Worm (Caenorhabditis elegans) whole organism, young adult: ENCODE measurements around the gene M163.8.

Source experiments
- B0261.1 ChIP-seq: sonication (generic microtip); optimal IDR thresholded peaks from 2 replicates; lab custom pipeline; 2016; ENCODE audit warnings: mild to moderate bottlenecking, missing genetic modification characterization, moderate library complexity, missing compliant biosample characterization
- F33H1.4 ChIP-seq: fragments of 200-800 bp; sonication (Bioruptor generic); IDR thresholded peaks from 2 replicates; pipeline ENCODE4 v1.3.6; 2022; ENCODE audit warnings: missing genetic modification reagents, missing genetic modification characterization, missing compliant biosample characterization
- F37B4.10 ChIP-seq: fragments of 200-800 bp; sonication (Bioruptor generic); IDR thresholded peaks from 2 replicates; pipeline ENCODE4 v1.3.6; 2022; ENCODE audit warnings: missing genetic modification characterization, missing compliant biosample characterization
- F55B11.4 ChIP-seq: sonication (generic microtip); optimal IDR thresholded peaks from 2 replicates; lab custom pipeline; 2016; ENCODE audit warnings: missing compliant biosample characterization, missing genetic modification characterization, borderline replicate concordance; ENCODE audit not compliant: insufficient read depth
- F57A8.1 ChIP-seq: fragments of 200-800 bp; sonication (Bioruptor generic); optimal IDR thresholded peaks from 2 replicates; lab custom pipeline; 2018; ENCODE audit warnings: mild to moderate bottlenecking, missing genetic modification characterization, moderate library complexity, missing compliant biosample characterization
- F57C9.4 ChIP-seq: sonication (generic microtip); optimal IDR thresholded peaks from 2 replicates; lab custom pipeline; 2017; ENCODE audit warnings: mild to moderate bottlenecking, missing genetic modification characterization, missing compliant biosample characterization
- K11D2.4 ChIP-seq: fragments of 200-800 bp; sonication (Bioruptor generic); IDR thresholded peaks from 2 replicates; pipeline ENCODE4 v1.3.6; 2022; ENCODE audit warnings: missing genetic modification reagents, missing genetic modification characterization, missing compliant biosample characterization
- K12H6.12 ChIP-seq: fragments of 200-800 bp; sonication (Bioruptor generic); optimal IDR thresholded peaks from 2 replicates; lab custom pipeline; 2018; ENCODE audit warnings: mild to moderate bottlenecking, missing genetic modification characterization, missing compliant biosample characterization
- T07F8.4 ChIP-seq: sonication (generic microtip); optimal IDR thresholded peaks from 2 replicates; lab custom pipeline; 2016; ENCODE audit warnings: mild to moderate bottlenecking, missing genetic modification characterization, moderate library complexity, missing compliant biosample characterization
- Y53G8AR.9 ChIP-seq: fragments of 200-800 bp; sonication (Bioruptor generic); conservative IDR thresholded peaks from 2 replicates; pipeline ENCODE4 v1.3.6; 2022; ENCODE audit warnings: missing genetic modification reagents, missing genetic modification characterization, missing compliant biosample characterization
- Y95B8A.8 ChIP-seq: fragments of 200-800 bp; sonication (Bioruptor generic); IDR thresholded peaks from 2 replicates; pipeline ENCODE4 v1.3.6; 2022; ENCODE audit warnings: missing genetic modification reagents, missing genetic modification characterization, missing compliant biosample characterization
- akir-1 ChIP-seq: fragments of 200-800 bp; sonication (Bioruptor generic); optimal IDR thresholded peaks from 2 replicates; lab custom pipeline; 2018; ENCODE audit warnings: mild to moderate bottlenecking, missing genetic modification characterization, moderate library complexity, missing compliant biosample characterization
- atf-7 ChIP-seq: sonication (generic microtip); optimal IDR thresholded peaks from 2 replicates; lab custom pipeline; 2017; ENCODE audit warnings: mild to moderate bottlenecking, missing genetic modification characterization, missing compliant biosample characterization
- athp-1 ChIP-seq: sonication (generic microtip); optimal IDR thresholded peaks from 2 replicates; lab custom pipeline; 2017; ENCODE audit warnings: mild to moderate bottlenecking, missing genetic modification characterization, missing compliant biosample characterization
- attf-5 ChIP-seq: fragments of 200-800 bp; sonication (Bioruptor generic); optimal IDR thresholded peaks from 2 replicates; lab custom pipeline; 2018; ENCODE audit warnings: mild to moderate bottlenecking, missing genetic modification characterization, missing compliant biosample characterization
- bed-1 ChIP-seq: fragments of 200-800 bp; sonication (Bioruptor generic); IDR thresholded peaks from 2 replicates; pipeline ENCODE4 v1.3.6; 2022; ENCODE audit warnings: missing genetic modification reagents, missing genetic modification characterization, missing compliant biosample characterization
- ccch-3 ChIP-seq: fragments of 200-800 bp; sonication (Bioruptor generic); optimal IDR thresholded peaks from 2 replicates; lab custom pipeline; 2018; ENCODE audit warnings: mild to moderate bottlenecking, missing genetic modification characterization, missing compliant biosample characterization
- cebp-1 ChIP-seq, 2 experiments: fragments of 200-800 bp in 1 of 2; sonication (Bioruptor generic) in 1 of 2; sonication (generic microtip) in 1 of 2; IDR thresholded peaks in 1 of 2; optimal IDR thresholded peaks in 1 of 2; 2 replicates each; pipeline versions ENCODE4 v1.3.6 to Lab custom; 2017 to 2022; ENCODE audit warnings: missing compliant biosample characterization in 2 of 2, missing genetic modification characterization in 2 of 2, mild to moderate bottlenecking in 1 of 2, missing genetic modification reagents in 1 of 2, moderate library complexity in 1 of 2
- ceh-100 ChIP-seq: fragments of 200-800 bp; sonication (Bioruptor generic); IDR thresholded peaks from 2 replicates; pipeline ENCODE4 v1.3.6; 2022; ENCODE audit warnings: missing genetic modification reagents, missing genetic modification characterization, missing compliant biosample characterization
- ceh-40 ChIP-seq: fragments of 200-800 bp; sonication (Bioruptor generic); IDR thresholded peaks from 2 replicates; pipeline ENCODE4 v1.3.6; 2022; ENCODE audit warnings: missing genetic modification characterization, missing compliant biosample characterization
- ceh-79 ChIP-seq: sonication (generic microtip); optimal IDR thresholded peaks from 2 replicates; lab custom pipeline; 2017; ENCODE audit warnings: mild to moderate bottlenecking, missing genetic modification characterization, missing compliant biosample characterization
- dpff-1 ChIP-seq: sonication (generic microtip); optimal IDR thresholded peaks from 2 replicates; lab custom pipeline; 2017; ENCODE audit warnings: mild to moderate bottlenecking, missing genetic modification characterization, missing compliant biosample characterization
- efl-1 ChIP-seq: fragments of 150-350 bp; optimal IDR thresholded peaks from 2 replicates; lab custom pipeline; 2014; ENCODE audit warnings: missing biosample characterization, missing genetic modification reagents, missing genetic modification characterization
- egl-44 ChIP-seq: fragments of 200-800 bp; sonication (Bioruptor generic); IDR thresholded peaks from 2 replicates; pipeline ENCODE4 v1.3.6; 2022; ENCODE audit warnings: missing genetic modification reagents, missing genetic modification characterization, missing compliant biosample characterization
- egrh-3 ChIP-seq: fragments of 200-800 bp; sonication (Bioruptor generic); IDR thresholded peaks from 2 replicates; pipeline ENCODE4 v1.3.6; 2022; ENCODE audit warnings: missing genetic modification reagents, missing genetic modification characterization, missing compliant biosample characterization
- ets-4 ChIP-seq: fragments of 200-800 bp; sonication (Bioruptor generic); optimal IDR thresholded peaks from 2 replicates; lab custom pipeline; 2018; ENCODE audit warnings: mild to moderate bottlenecking, missing genetic modification characterization, missing compliant biosample characterization
- fkh-3 ChIP-seq: sonication (generic microtip); optimal IDR thresholded peaks from 2 replicates; lab custom pipeline; 2016; ENCODE audit warnings: mild to moderate bottlenecking, missing genetic modification characterization, missing compliant biosample characterization
- hlh-12 ChIP-seq: sonication (generic microtip); optimal IDR thresholded peaks from 2 replicates; lab custom pipeline; 2016; ENCODE audit warnings: missing genetic modification characterization, missing compliant biosample characterization
- hlh-26 ChIP-seq: fragments of 200-800 bp; sonication (Bioruptor generic); conservative IDR thresholded peaks from 2 replicates; pipeline ENCODE4 v1.3.6; 2022; ENCODE audit warnings: missing genetic modification reagents, missing genetic modification characterization, missing compliant biosample characterization
- hmg-1.2 ChIP-seq: fragments of 200-800 bp; sonication (Bioruptor generic); IDR thresholded peaks from 2 replicates; pipeline ENCODE4 v1.3.6; 2022; ENCODE audit warnings: missing genetic modification reagents, missing genetic modification characterization, missing compliant biosample characterization
- hmg-20 ChIP-seq: fragments of 200-800 bp; sonication (Bioruptor generic); IDR thresholded peaks from 2 replicates; pipeline ENCODE4 v1.3.6; 2022; ENCODE audit warnings: missing genetic modification reagents, missing genetic modification characterization, missing compliant biosample characterization
- hrde-1 ChIP-seq: sonication (generic microtip); optimal IDR thresholded peaks from 2 replicates; lab custom pipeline; 2016; ENCODE audit warnings: missing genetic modification characterization, mild to moderate bottlenecking, missing compliant biosample characterization, moderate library complexity, missing genotype, missing genetic modification reagents, borderline replicate concordance
- lin-35 ChIP-seq, 3 experiments: fragments of 150-350 bp in 2 of 3; sonication (generic microtip) in 1 of 3; optimal IDR thresholded peaks; 2 replicates each; lab custom pipeline; 2014 to 2018; ENCODE audit warnings: missing biosample characterization in 3 of 3, missing genetic modification characterization in 3 of 3, missing genetic modification reagents in 3 of 3
- lsl-1 ChIP-seq: fragments of 200-800 bp; sonication (Bioruptor generic); optimal IDR thresholded peaks from 2 replicates; lab custom pipeline; 2018; ENCODE audit warnings: mild to moderate bottlenecking, missing genetic modification characterization, moderate library complexity, missing compliant biosample characterization
- madf-10 ChIP-seq: sonication (generic microtip); optimal IDR thresholded peaks from 2 replicates; lab custom pipeline; 2016; ENCODE audit warnings: mild to moderate bottlenecking, missing genetic modification characterization, missing compliant biosample characterization
- madf-6 ChIP-seq: fragments of 200-800 bp; sonication (Bioruptor generic); IDR thresholded peaks from 2 replicates; pipeline ENCODE4 v1.3.6; 2022; ENCODE audit warnings: missing genetic modification reagents, missing genetic modification characterization, missing compliant biosample characterization
- mcd-1 ChIP-seq: fragments of 200-800 bp; sonication (Bioruptor generic); IDR thresholded peaks from 2 replicates; pipeline ENCODE4 v1.3.6; 2022; ENCODE audit warnings: missing genetic modification reagents, missing genetic modification characterization, missing compliant biosample characterization
- mxl-1 ChIP-seq: sonication (generic microtip); optimal IDR thresholded peaks from 2 replicates; lab custom pipeline; 2016; ENCODE audit warnings: missing genetic modification characterization, missing compliant biosample characterization
- nhr-80 ChIP-seq: sonication (generic microtip); optimal IDR thresholded peaks from 2 replicates; lab custom pipeline; 2016; ENCODE audit warnings: missing genetic modification characterization, missing compliant biosample characterization
- nhr-90 ChIP-seq: sonication (generic microtip); optimal IDR thresholded peaks from 2 replicates; lab custom pipeline; 2016; ENCODE audit warnings: missing genotype, mild to moderate bottlenecking, missing genetic modification characterization, missing compliant biosample characterization
- pbrm-1 ChIP-seq: fragments of 200-800 bp; sonication (Bioruptor generic); IDR thresholded peaks from 2 replicates; pipeline ENCODE4 v1.3.6; 2022; ENCODE audit warnings: missing genetic modification reagents, missing genetic modification characterization, missing compliant biosample characterization
- pha-4 ChIP-seq: fragments of 150-350 bp; sonication (generic microtip); optimal IDR thresholded peaks from 2 replicates; lab custom pipeline; 2014; ENCODE audit warnings: missing biosample characterization, missing genetic modification reagents, missing genetic modification characterization
- sdz-38 ChIP-seq: sonication (generic microtip); optimal IDR thresholded peaks from 2 replicates; lab custom pipeline; 2016; ENCODE audit warnings: missing genotype, missing genetic modification characterization, missing compliant biosample characterization
- sea-2 ChIP-seq: fragments of 200-800 bp; sonication (Bioruptor generic); IDR thresholded peaks from 2 replicates; pipeline ENCODE4 v1.3.6; 2022; ENCODE audit warnings: missing genetic modification characterization, missing compliant biosample characterization
- snpc-1.3 ChIP-seq: sonication (generic microtip); optimal IDR thresholded peaks from 2 replicates; lab custom pipeline; 2017; ENCODE audit warnings: missing genetic modification characterization, mild to moderate bottlenecking, missing compliant biosample characterization, antibody characterized with exemption, moderate library complexity, missing genotype, missing genetic modification reagents; ENCODE audit not compliant: insufficient read depth
- snpc-4 ChIP-seq, 5 experiments: fragments of 150-350 bp in 1 of 5; sonication (generic microtip) in 4 of 5; optimal IDR thresholded peaks; 2 replicates each; lab custom pipeline; 2014 to 2018; ENCODE audit warnings: missing genetic modification characterization in 5 of 5, missing biosample characterization in 3 of 5, antibody characterized with exemption in 2 of 5, mild to moderate bottlenecking in 2 of 5, missing compliant biosample characterization in 2 of 5, missing genotype in 2 of 5, moderate library complexity in 2 of 5, missing genetic modification reagents in 1 of 5
- sptf-2 ChIP-seq: fragments of 200-800 bp; sonication (Bioruptor generic); optimal IDR thresholded peaks from 2 replicates; lab custom pipeline; 2018; ENCODE audit warnings: mild to moderate bottlenecking, missing genetic modification characterization, missing compliant biosample characterization
- tlf-1 ChIP-seq: fragments of 200-800 bp; sonication (Bioruptor generic); optimal IDR thresholded peaks from 2 replicates; lab custom pipeline; 2018; ENCODE audit warnings: mild to moderate bottlenecking, missing genetic modification characterization, missing compliant biosample characterization
- zfh-2 ChIP-seq: fragments of 200-800 bp; sonication (Bioruptor generic); conservative IDR thresholded peaks from 2 replicates; pipeline ENCODE4 v1.3.6; 2022; ENCODE audit warnings: missing genetic modification reagents, missing genetic modification characterization, missing compliant biosample characterization
- ztf-26 ChIP-seq: sonication (generic microtip); optimal IDR thresholded peaks from 2 replicates; lab custom pipeline; 2017; ENCODE audit warnings: missing genetic modification characterization, missing compliant biosample characterization

Gene M163.8

ce11 chrX:14480248-14480647 is 4.7 kb upstream of the M163.8 start, which contains the start of gene gfi-3 (continued):
- TF ChIP-seq fkh-3 (tag; lab: Kevin White, UChicago) (no peak), nhr-90 (tag; lab: Kevin White, UChicago) (no peak), hrde-1 (no peak), ceh-79 (tag; lab: Kevin White, UChicago) (no peak), tlf-1 (GFP tag; lab: Kevin White, UChicago) (no peak), lin-35 (GFP tag; optimal IDR thresholded peaks at IDR 0.05; lab: Kevin White, UChicago) (peak in 1 of 3 experiments; percentile 71), sptf-2 (no peak), B0261.1 (peak; percentile 32), Y95B8A.8 (GFP tag; lab: Robert Waterston, UW) (no peak), attf-5 (peak; percentile 74), sdz-38 (tag; lab: Kevin White, UChicago) (no peak), ztf-26 (tag; lab: Kevin White, UChicago) (peak; percentile 39), sea-2 (GFP tag; lab: Robert Waterston, UW) (no peak), dpff-1 (no peak), bed-1 (GFP tag; lab: Robert Waterston, UW) (no peak), T07F8.4 (tag; lab: Kevin White, UChicago) (no peak), hlh-12 (tag; lab: Kevin White, UChicago) (no peak), pbrm-1 (GFP tag; lab: Robert Waterston, UW) (peak; percentile 76), efl-1 (GFP tag; lab: Kevin White, UChicago) (peak; percentile 20), snpc-1.3 (tag; lab: Kevin White, UChicago) (no peak), nhr-80 (tag; lab: Kevin White, UChicago) (peak; percentile 70), hmg-1.2 (GFP tag; lab: Robert Waterston, UW) (peak; percentile 79), K12H6.12 (tag; lab: Kevin White, UChicago) (peak; percentile 40), F33H1.4 (no peak), F37B4.10 (no peak), egl-44 (GFP tag; lab: Robert Waterston, UW) (no peak), atf-7 (tag; lab: Kevin White, UChicago) (no peak), mcd-1 (peak; percentile 69), Y53G8AR.9 (GFP tag; lab: Robert Waterston, UW) (no peak), ets-4 (GFP tag; lab: Kevin White, UChicago) (no peak), cebp-1 (GFP tag; IDR thresholded peaks at IDR 0.05; lab: Robert Waterston, UW) (peak; percentile 19; the same call in 1 of the 2 replicates), cebp-1 (tag; optimal IDR thresholded peaks at IDR 0.05; lab: Kevin White, UChicago) (peak; percentile 78), akir-1 (GFP tag; lab: Kevin White, UChicago) (no peak), pha-4 (tag; lab: Kevin White, UChicago) (no peak), hmg-20 (peak; percentile 72), ccch-3 (GFP tag; lab: Kevin White, UChicago) (no peak), F57A8.1 (no peak), madf-10 (peak; percentile 25), athp-1 (tag; lab: Kevin White, UChicago) (no peak), hlh-26 (GFP tag; lab: Robert Waterston, UW) (no peak), F55B11.4 (no peak)

- no peak for TF ChIP-seq F57C9.4 (tag; lab: Kevin White, UChicago)
- no peak for TF ChIP-seq ceh-40 (GFP tag; lab: Robert Waterston, UW)
- no peak for TF ChIP-seq K11D2.4 (GFP tag; lab: Robert Waterston, UW)
- no peak for TF ChIP-seq madf-6
- no peak for TF ChIP-seq snpc-4 (GFP tag; optimal IDR thresholded peaks at IDR 0.05; lab: Kevin White, UChicago)
- TF ChIP-seq snpc-4 (tag; optimal IDR thresholded peaks at IDR 0.05; lab: Kevin White, UChicago): peak in 3 of 4 experiments; percentile 32 to 88 (median 82)
- no peak for TF ChIP-seq lsl-1 (GFP tag; lab: Kevin White, UChicago)
- peak; percentile 50; the same call in 1 of the 2 replicates for TF ChIP-seq egrh-3 (GFP tag; lab: Robert Waterston, UW)
- no peak for TF ChIP-seq dpff-1
- TF ChIP-seq nhr-80 (tag; lab: Kevin White, UChicago): no peak
- TF ChIP-seq ceh-100 (GFP tag; lab: Robert Waterston, UW): no peak
- no peak for TF ChIP-seq mxl-1 (tag; lab: Kevin White, UChicago)
- peak; percentile 78 for TF ChIP-seq zfh-2
Measured at ce11 chrX:14481637-14482036, 3.3 kb upstream of the M163.8 start.
